Worm (Caenorhabditis elegans) whole organism, L3 larva: ENCODE results near the gene C49A9.4.

Experiments
- aly-2 ChIP-seq: fragments of 150-350 bp; optimal IDR thresholded peaks from 2 replicates; lab custom pipeline; 2014; ENCODE audit warnings: missing biosample characterization, missing genetic modification characterization
- ceh-9 ChIP-seq: sonication (generic microtip); optimal IDR thresholded peaks from 2 replicates; lab custom pipeline; 2018; ENCODE audit warnings: missing biosample characterization, missing genetic modification characterization
- egl-27 ChIP-seq: sonication (generic microtip); optimal IDR thresholded peaks from 4 replicates; lab custom pipeline; 2017; ENCODE audit warnings: missing biosample characterization, missing genetic modification reagents, missing genetic modification characterization
- nhr-28 ChIP-seq: fragments of 150-350 bp; optimal IDR thresholded peaks from 2 replicates; lab custom pipeline; 2014; ENCODE audit warnings: missing biosample characterization, missing genetic modification characterization
- unc-39 ChIP-seq: sonication (generic microtip); optimal IDR thresholded peaks from 4 replicates; lab custom pipeline; 2017; ENCODE audit warnings: missing biosample characterization, missing genetic modification characterization

DNA sequence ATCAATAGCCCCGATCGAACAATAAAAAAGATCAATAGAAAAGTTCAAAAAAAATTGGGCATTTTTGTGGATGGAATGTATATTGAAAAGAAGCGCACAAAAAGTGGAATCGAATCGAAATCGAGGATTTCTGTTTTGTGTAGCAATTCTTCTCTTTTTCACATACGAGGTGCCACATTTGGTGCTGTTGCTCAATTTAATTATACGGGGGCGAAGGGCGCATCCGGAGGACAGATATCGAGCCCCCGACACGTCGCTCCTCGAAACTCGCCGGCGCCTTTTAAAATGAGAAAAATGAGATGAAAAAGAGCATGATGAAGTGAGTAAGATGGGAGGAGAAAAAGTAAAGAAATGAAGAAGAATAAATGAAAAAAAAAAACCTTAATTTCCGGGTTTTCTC is 42.1 kb upstream of the C49A9.4 start:
- TF ChIP-seq nhr-28 (tag; lab: Kevin White, UChicago) (no peak), ceh-9 (tag; lab: Kevin White, UChicago) (no peak), egl-27 (tag; lab: Kevin White, UChicago) (no peak), unc-39 (tag; lab: Kevin White, UChicago) (no peak), aly-2 (tag; lab: Kevin White, UChicago) (no peak)
